Worm (Caenorhabditis elegans) whole organism, L2 larva: ENCODE measurements around the gene srh-42.

Source experiments
- R02D3.7 ChIP-seq: fragments of 150-350 bp; optimal IDR thresholded peaks from 2 replicates; lab custom pipeline; 2014; ENCODE audit warnings: missing biosample characterization, missing genetic modification characterization
- ZK546.5 ChIP-seq: sonication (generic microtip); optimal IDR thresholded peaks from 2 replicates; lab custom pipeline; 2017; ENCODE audit warnings: missing biosample characterization, missing genetic modification characterization
- aly-2 ChIP-seq: fragments of 150-350 bp; optimal IDR thresholded peaks from 2 replicates; lab custom pipeline; 2014; ENCODE audit warnings: missing biosample characterization, missing genetic modification characterization
- crh-2 ChIP-seq: sonication (generic microtip); optimal IDR thresholded peaks from 2 replicates; lab custom pipeline; 2017; ENCODE audit warnings: missing biosample characterization, missing genetic modification characterization
- elt-3 ChIP-seq: sonication (generic microtip); optimal IDR thresholded peaks from 2 replicates; lab custom pipeline; 2017; ENCODE audit warnings: missing biosample characterization, missing genetic modification characterization
- fos-1 ChIP-seq: fragments of 150-350 bp; optimal IDR thresholded peaks from 2 replicates; lab custom pipeline; 2014; ENCODE audit warnings: missing biosample characterization, missing genetic modification characterization
- mdl-1 ChIP-seq, 2 experiments: fragments of 150-350 bp in 1 of 2; sonication (generic microtip) in 1 of 2; optimal IDR thresholded peaks; 2 replicates each; lab custom pipeline; 2017; ENCODE audit warnings: missing biosample characterization in 2 of 2, missing genetic modification characterization in 2 of 2
- nhr-11 ChIP-seq: fragments of 150-350 bp; optimal IDR thresholded peaks from 2 replicates; lab custom pipeline; 2014; ENCODE audit warnings: missing biosample characterization, missing genetic modification characterization
- nhr-77 ChIP-seq: fragments of 150-350 bp; optimal IDR thresholded peaks from 2 replicates; lab custom pipeline; 2014; ENCODE audit warnings: missing biosample characterization, missing genetic modification characterization
- zag-1 ChIP-seq: fragments of 150-350 bp; optimal IDR thresholded peaks from 2 replicates; lab custom pipeline; 2014; ENCODE audit warnings: missing biosample characterization, missing genetic modification characterization
- ztf-11 ChIP-seq: sonication (generic microtip); optimal IDR thresholded peaks from 2 replicates; lab custom pipeline; 2017; ENCODE audit warnings: missing biosample characterization, missing genetic modification characterization
- ztf-4 ChIP-seq: fragments of 150-350 bp; optimal IDR thresholded peaks from 2 replicates; lab custom pipeline; 2014; ENCODE audit warnings: missing biosample characterization, missing genetic modification characterization

ce11 chrII:14290846-14291245 lies 2.0 kb upstream of the srh-42 start:
- TF ChIP-seq elt-3 (tag; lab: Kevin White, UChicago) (no peak), zag-1 (tag; lab: Kevin White, UChicago) (no peak), fos-1 (tag; lab: Kevin White, UChicago) (peak; percentile 24), aly-2 (tag; lab: Kevin White, UChicago) (no peak), ztf-11 (tag; lab: Kevin White, UChicago) (no peak), nhr-11 (tag; lab: Kevin White, UChicago) (no peak), R02D3.7 (no peak), ztf-4 (tag; lab: Kevin White, UChicago) (no peak), mdl-1 (tag; optimal IDR thresholded peaks at IDR 0.05; lab: Kevin White, UChicago) (no peak), nhr-77 (tag; lab: Kevin White, UChicago) (no peak), ZK546.5 (tag; lab: Kevin White, UChicago) (no peak), crh-2 (tag; lab: Kevin White, UChicago) (no peak)
